Fruit fly (Drosophila melanogaster) whole organism, prepupa: ENCODE measurements around the gene mamo.

ENCODE experiments used
- Blimp-1 ChIP-seq: fragments of 200-800 bp; sonication (Bioruptor generic); optimal IDR thresholded peaks from 3 replicates; lab custom pipeline; 2017; ENCODE audit warnings: missing biosample characterization, missing genetic modification characterization, mild to moderate bottlenecking, moderate library complexity, missing genetic modification reagents
- CG10631 ChIP-seq: fragments of 200-800 bp; sonication (Bioruptor generic); optimal IDR thresholded peaks from 2 replicates; lab custom pipeline; 2016; ENCODE audit warnings: missing biosample characterization, missing genetic modification characterization
- CG10669 ChIP-seq: fragments of 200-800 bp; sonication (Bioruptor generic); optimal IDR thresholded peaks from 3 replicates; lab custom pipeline; 2018; ENCODE audit warnings: missing biosample characterization, mild to moderate bottlenecking, missing genetic modification characterization, moderate library complexity
- CG11902 ChIP-seq: fragments of 200-800 bp; sonication (Bioruptor generic); optimal IDR thresholded peaks from 3 replicates; lab custom pipeline; 2016; ENCODE audit warnings: missing biosample characterization, missing genetic modification characterization
- CG15336 ChIP-seq: fragments of 200-800 bp; sonication (Bioruptor generic); IDR thresholded peaks from 2 replicates; pipeline ENCODE4 v1.3.6; 2022; ENCODE audit warnings: missing biosample characterization, missing genetic modification characterization
- CG1621 ChIP-seq: fragments of 200-800 bp; sonication (Bioruptor generic); optimal IDR thresholded peaks from 3 replicates; lab custom pipeline; 2018; ENCODE audit warnings: missing biosample characterization, mild to moderate bottlenecking, missing genetic modification characterization
- CG16779 ChIP-seq: fragments of 200-800 bp; sonication (Bioruptor generic); optimal IDR thresholded peaks from 3 replicates; lab custom pipeline; 2017; ENCODE audit warnings: missing biosample characterization, mild to moderate bottlenecking, missing genetic modification characterization
- CG3032 ChIP-seq: fragments of 200-800 bp; optimal IDR thresholded peaks from 2 replicates; lab custom pipeline; 2019; ENCODE audit warnings: missing biosample characterization, mild to moderate bottlenecking, missing genetic modification characterization, moderate library complexity
- CG31627 ChIP-seq: fragments of 200-800 bp; sonication (Bioruptor generic); optimal IDR thresholded peaks from 3 replicates; lab custom pipeline; 2016; ENCODE audit warnings: missing biosample characterization, missing genetic modification characterization
- CG32006 ChIP-seq: fragments of 200-800 bp; sonication (Bioruptor generic); optimal IDR thresholded peaks from 3 replicates; lab custom pipeline; 2017; ENCODE audit warnings: missing biosample characterization, mild to moderate bottlenecking, missing genetic modification characterization
- CG34406 ChIP-seq: fragments of 200-800 bp; sonication (Bioruptor generic); optimal IDR thresholded peaks from 3 replicates; lab custom pipeline; 2016; ENCODE audit warnings: missing biosample characterization, missing genetic modification characterization
- CG3919 ChIP-seq: fragments of 200-800 bp; sonication (Bioruptor generic); optimal IDR thresholded peaks from 3 replicates; lab custom pipeline; 2016; ENCODE audit warnings: missing biosample characterization, missing genetic modification characterization
- CG4318 ChIP-seq: fragments of 200-800 bp; sonication (Bioruptor generic); optimal IDR thresholded peaks from 3 replicates; lab custom pipeline; 2017; ENCODE audit warnings: missing biosample characterization, mild to moderate bottlenecking, missing genetic modification characterization
- CG6163 ChIP-seq: fragments of 200-800 bp; sonication (Bioruptor generic); IDR thresholded peaks from 3 replicates; pipeline ENCODE4 v1.3.6; 2022; ENCODE audit warnings: missing biosample characterization, missing genetic modification characterization
- CG6276 ChIP-seq: fragments of 200-800 bp; sonication (Bioruptor generic); optimal IDR thresholded peaks from 2 replicates; lab custom pipeline; 2017; ENCODE audit warnings: missing biosample characterization, mild to moderate bottlenecking, missing genetic modification characterization
- CG6792 ChIP-seq: fragments of 200-800 bp; sonication (Bioruptor generic); optimal IDR thresholded peaks from 3 replicates; lab custom pipeline; 2016; ENCODE audit warnings: missing biosample characterization, missing genetic modification characterization
- CG6808 ChIP-seq: fragments of 200-800 bp; sonication (Bioruptor generic); optimal IDR thresholded peaks from 3 replicates; lab custom pipeline; 2017; ENCODE audit warnings: missing biosample characterization, missing genetic modification characterization, mild to moderate bottlenecking, moderate library complexity, missing genetic modification reagents
- CG6854 ChIP-seq: fragments of 200-800 bp; sonication (Bioruptor generic); optimal IDR thresholded peaks from 2 replicates; lab custom pipeline; 2017; ENCODE audit warnings: missing biosample characterization, mild to moderate bottlenecking, missing genetic modification characterization
- CG8119 ChIP-seq: fragments of 200-800 bp; sonication (Bioruptor generic); IDR thresholded peaks from 3 replicates; pipeline ENCODE4 v1.3.6; 2022; ENCODE audit warnings: missing biosample characterization, missing genetic modification characterization
- CG8319 ChIP-seq: fragments of 200-800 bp; sonication (Bioruptor generic); optimal IDR thresholded peaks from 3 replicates; lab custom pipeline; 2016; ENCODE audit warnings: missing biosample characterization, missing genetic modification characterization
- CG8632 ChIP-seq: fragments of 200-800 bp; sonication (Bioruptor generic); optimal IDR thresholded peaks from 3 replicates; lab custom pipeline; 2016; ENCODE audit warnings: missing biosample characterization, missing genetic modification characterization
- CG9139 ChIP-seq: fragments of 200-800 bp; sonication (Bioruptor generic); optimal IDR thresholded peaks from 3 replicates; lab custom pipeline; 2017; ENCODE audit warnings: missing biosample characterization, mild to moderate bottlenecking, missing genetic modification characterization
- Eip75B ChIP-seq: fragments of 200-800 bp; sonication (Bioruptor generic); optimal IDR thresholded peaks from 3 replicates; lab custom pipeline; 2016; ENCODE audit warnings: missing biosample characterization, missing genetic modification characterization
- Eip78C ChIP-seq: fragments of 200-800 bp; sonication (Bioruptor generic); peaks from one replicate; lab custom pipeline; 2016; ENCODE audit warnings: missing biosample characterization, missing genetic modification characterization
- Ets21C ChIP-seq: fragments of 200-800 bp; sonication (Bioruptor generic); optimal IDR thresholded peaks from 3 replicates; lab custom pipeline; 2016; ENCODE audit warnings: missing biosample characterization, missing genetic modification characterization
- Ets96B ChIP-seq: fragments of 200-800 bp; optimal IDR thresholded peaks from 2 replicates; lab custom pipeline; 2019; ENCODE audit warnings: missing biosample characterization, mild to moderate bottlenecking, missing genetic modification characterization, moderate library complexity
- Gug ChIP-seq: fragments of 200-800 bp; sonication (Bioruptor generic); IDR thresholded peaks from 2 replicates; pipeline ENCODE4 v1.3.6; 2022; ENCODE audit warnings: missing biosample characterization, missing genetic modification characterization
- Hr38 ChIP-seq: sonication (Bioruptor generic); optimal IDR thresholded peaks from 2 replicates; lab custom pipeline; 2016; ENCODE audit warnings: missing biosample characterization, missing genetic modification characterization
- Hr39 ChIP-seq: fragments of 200-800 bp; sonication (Bioruptor generic); optimal IDR thresholded peaks from 2 replicates; lab custom pipeline; 2016; ENCODE audit warnings: missing biosample characterization, missing genetic modification characterization
- Hr4 ChIP-seq: fragments of 200-800 bp; sonication (Bioruptor generic); optimal IDR thresholded peaks from 3 replicates; lab custom pipeline; 2016; ENCODE audit warnings: missing biosample characterization, missing genetic modification characterization
- Lpt ChIP-seq: fragments of 200-800 bp; sonication (Bioruptor generic); optimal IDR thresholded peaks from 3 replicates; lab custom pipeline; 2016; ENCODE audit warnings: missing biosample characterization, missing genetic modification characterization
- Met ChIP-seq: fragments of 200-800 bp; sonication (Bioruptor generic); optimal IDR thresholded peaks from 3 replicates; lab custom pipeline; 2016; ENCODE audit warnings: missing biosample characterization, missing genetic modification characterization
- OdsH ChIP-seq: fragments of 200-800 bp; sonication (Bioruptor generic); optimal IDR thresholded peaks from 3 replicates; lab custom pipeline; 2016; ENCODE audit warnings: missing biosample characterization, missing genetic modification characterization
- Smox ChIP-seq: fragments of 200-800 bp; sonication (Bioruptor generic); optimal IDR thresholded peaks from 3 replicates; lab custom pipeline; 2016; ENCODE audit warnings: missing biosample characterization, missing genetic modification characterization
- Sox102F ChIP-seq: fragments of 200-800 bp; sonication (Bioruptor generic); optimal IDR thresholded peaks from 2 replicates; lab custom pipeline; 2016; ENCODE audit warnings: missing biosample characterization, mild to moderate bottlenecking, missing genetic modification characterization
- Sox14 ChIP-seq: fragments of 200-800 bp; sonication (Bioruptor generic); optimal IDR thresholded peaks from 3 replicates; lab custom pipeline; 2016; ENCODE audit warnings: missing biosample characterization, missing genetic modification characterization
- Sox15 ChIP-seq: fragments of 200-800 bp; sonication (Bioruptor generic); optimal IDR thresholded peaks from 3 replicates; lab custom pipeline; 2016; ENCODE audit warnings: missing biosample characterization, missing genetic modification characterization
- cyc ChIP-seq: fragments of 200-800 bp; sonication (Bioruptor generic); optimal IDR thresholded peaks from 3 replicates; lab custom pipeline; 2016; ENCODE audit warnings: missing biosample characterization, missing genetic modification characterization
- dac ChIP-seq: fragments of 200-800 bp; sonication (Bioruptor generic); optimal IDR thresholded peaks from 2 replicates; lab custom pipeline; 2017; ENCODE audit warnings: missing biosample characterization, mild to moderate bottlenecking, missing genetic modification characterization
- dsx ChIP-seq: fragments of 200-800 bp; optimal IDR thresholded peaks from 3 replicates; lab custom pipeline; 2019; ENCODE audit warnings: missing biosample characterization, mild to moderate bottlenecking, missing genetic modification characterization, moderate library complexity; ENCODE audit not compliant: poor library complexity, severe bottlenecking
- eg ChIP-seq: fragments of 200-800 bp; sonication (Bioruptor generic); IDR thresholded peaks from 3 replicates; pipeline ENCODE4 v1.3.6; 2022; ENCODE audit warnings: missing biosample characterization, missing genetic modification characterization
- esn ChIP-seq: fragments of 200-800 bp; sonication (Bioruptor generic); optimal IDR thresholded peaks from 2 replicates; lab custom pipeline; 2016; ENCODE audit warnings: missing biosample characterization, mild to moderate bottlenecking, missing genetic modification characterization, moderate library complexity
- fkh ChIP-seq: fragments of 200-800 bp; sonication (Bioruptor generic); optimal IDR thresholded peaks from 3 replicates; lab custom pipeline; 2017; ENCODE audit warnings: missing biosample characterization, mild to moderate bottlenecking, missing genetic modification characterization, moderate library complexity
- lz ChIP-seq: fragments of 200-800 bp; sonication (Bioruptor generic); optimal IDR thresholded peaks from 3 replicates; lab custom pipeline; 2016; ENCODE audit warnings: missing biosample characterization, missing genetic modification characterization
- pdm3 ChIP-seq: fragments of 200-800 bp; sonication (Bioruptor generic); optimal IDR thresholded peaks from 3 replicates; lab custom pipeline; 2016; ENCODE audit warnings: missing biosample characterization, missing genetic modification characterization
- salr ChIP-seq, 2 experiments: fragments of 200-800 bp; sonication (Bioruptor generic); optimal IDR thresholded peaks; 3 replicates each; lab custom pipeline; 2016 to 2018; ENCODE audit warnings: missing biosample characterization in 2 of 2, missing genetic modification characterization in 2 of 2, mild to moderate bottlenecking in 1 of 2
- spab ChIP-seq: fragments of 200-800 bp; sonication (Bioruptor generic); optimal IDR thresholded peaks from 2 replicates; lab custom pipeline; 2017; ENCODE audit warnings: missing biosample characterization, mild to moderate bottlenecking, missing genetic modification characterization, missing genetic modification reagents
- ss ChIP-seq, 2 experiments: fragments of 200-800 bp; sonication (Bioruptor generic); optimal IDR thresholded peaks; 2 replicates in 1 of 2; 3 replicates in 1 of 2; lab custom pipeline; 2017 to 2018; ENCODE audit warnings: mild to moderate bottlenecking in 2 of 2, missing biosample characterization in 2 of 2, missing genetic modification characterization in 2 of 2, moderate library complexity in 1 of 2
- svp ChIP-seq: fragments of 200-800 bp; sonication (Bioruptor generic); peaks from one replicate; lab custom pipeline; 2016; ENCODE audit warnings: missing biosample characterization, missing genetic modification characterization
- topi ChIP-seq: fragments of 200-800 bp; sonication (Bioruptor generic); optimal IDR thresholded peaks from 3 replicates; lab custom pipeline; 2016; ENCODE audit warnings: missing biosample characterization, missing genetic modification characterization
- vri ChIP-seq: fragments of 200-800 bp; sonication (Bioruptor generic); optimal IDR thresholded peaks from 3 replicates; lab custom pipeline; 2016; ENCODE audit warnings: missing biosample characterization, mild to moderate bottlenecking, missing genetic modification characterization

The mamo gene

dm6 chrX:13932794-13933620 lies 57.3 kb downstream of the mamo start:
- TF ChIP-seq cyc (GFP tag; lab: Kevin White, UChicago) (no peak), CG10631 (GFP tag; lab: Kevin White, UChicago) (no peak), Ets96B (tag; lab: Kevin White, UChicago) (no peak), ss (GFP tag; optimal IDR thresholded peaks at IDR 0.05; lab: Kevin White, UChicago) (no peak), CG16779 (tag; lab: Kevin White, UChicago) (no peak), salr (GFP tag; optimal IDR thresholded peaks at IDR 0.05; lab: Kevin White, UChicago) (no peak), CG6163 (GFP tag; lab: Robert Waterston, UW) (peak; percentile 52; the same call in 2 of the 3 replicates), CG34406 (GFP tag; lab: Kevin White, UChicago) (no peak), fkh (GFP tag; lab: Kevin White, UChicago) (no peak), Hr4 (GFP tag; lab: Kevin White, UChicago) (no peak), Blimp-1 (GFP tag; lab: Kevin White, UChicago) (no peak), Eip78C (no peak), Sox15 (GFP tag; lab: Kevin White, UChicago) (no peak), CG6808 (no peak), dsx (no peak), Sox102F (GFP tag; lab: Kevin White, UChicago) (no peak), CG8632 (GFP tag; lab: Kevin White, UChicago) (no peak), Met (GFP tag; lab: Kevin White, UChicago) (no peak), Hr38 (GFP tag; lab: Kevin White, UChicago) (no peak), topi (GFP tag; lab: Kevin White, UChicago) (no peak), CG8319 (GFP tag; lab: Kevin White, UChicago) (no peak), CG3032 (tag; lab: Kevin White, UChicago) (no peak), lz (GFP tag; lab: Kevin White, UChicago) (no peak), CG6276 (GFP tag; lab: Kevin White, UChicago) (peak; percentile 14), Sox14 (no peak), CG4318 (GFP tag; lab: Kevin White, UChicago) (no peak), pdm3 (GFP tag; lab: Kevin White, UChicago) (no peak), CG11902 (GFP tag; lab: Kevin White, UChicago) (no peak), CG3919 (GFP tag; lab: Kevin White, UChicago) (no peak), spab (GFP tag; lab: Kevin White, UChicago) (no peak), CG6854 (GFP tag; lab: Kevin White, UChicago) (no peak), CG10669 (GFP tag; lab: Kevin White, UChicago) (no peak), esn (GFP tag; lab: Kevin White, UChicago) (no peak), CG15336 (peak; percentile 56; the same call in 1 of the 2 replicates), Ets21C (GFP tag; lab: Kevin White, UChicago) (no peak), CG9139 (GFP tag; lab: Kevin White, UChicago) (no peak), vri (GFP tag; lab: Kevin White, UChicago) (no peak), CG31627 (GFP tag; lab: Kevin White, UChicago) (no peak), svp (GFP tag; lab: Kevin White, UChicago) (no peak), Smox (no peak), dac (GFP tag; lab: Kevin White, UChicago) (no peak), CG1621 (tag; lab: Kevin White, UChicago) (no peak), eg (GFP tag; lab: Robert Waterston, UW) (peak; percentile 81), CG8119 (GFP tag; lab: Robert Waterston, UW) (peak; percentile 65), CG6792 (no peak), OdsH (GFP tag; lab: Kevin White, UChicago) (no peak), Hr39 (GFP tag; lab: Kevin White, UChicago) (no peak), Eip75B (GFP tag; lab: Kevin White, UChicago) (no peak), Gug (peak; percentile 24; the same call in 1 of the 2 replicates), CG32006 (GFP tag; lab: Kevin White, UChicago) (peak; percentile 9), Lpt (GFP tag; lab: Kevin White, UChicago) (no peak)
